Worm (Caenorhabditis elegans) whole organism, young adult: ENCODE data around the gene irld-32.

ENCODE experiments used
- F49E8.2 ChIP-seq: sonication (generic microtip); optimal IDR thresholded peaks from 3 replicates; lab custom pipeline; 2017; ENCODE audit warnings: missing genetic modification characterization, mild to moderate bottlenecking, missing compliant biosample characterization, antibody characterized with exemption, moderate library complexity; ENCODE audit not compliant: insufficient read depth
- ama-1 ChIP-seq, 3 experiments: fragments of 150-350 bp in 1 of 3; sonication (generic microtip) in 2 of 3; optimal IDR thresholded peaks; 2 replicates each; lab custom pipeline; 2014 to 2018; ENCODE audit warnings: missing biosample characterization in 2 of 3, missing genetic modification characterization in 2 of 3, missing genetic modification reagents in 2 of 3
- athp-1 ChIP-seq: sonication (generic microtip); optimal IDR thresholded peaks from 2 replicates; lab custom pipeline; 2017; ENCODE audit warnings: mild to moderate bottlenecking, missing genetic modification characterization, missing compliant biosample characterization
- madf-6 ChIP-seq: fragments of 200-800 bp; sonication (Bioruptor generic); IDR thresholded peaks from 2 replicates; pipeline ENCODE4 v1.3.6; 2022; ENCODE audit warnings: missing genetic modification reagents, missing genetic modification characterization, missing compliant biosample characterization
- nfya-1 ChIP-seq: sonication (generic microtip); optimal IDR thresholded peaks from 2 replicates; lab custom pipeline; 2017; ENCODE audit warnings: antibody characterized with exemption, missing compliant biosample characterization, missing genetic modification characterization, borderline replicate concordance; ENCODE audit not compliant: insufficient read depth
- pha-4 ChIP-seq: fragments of 150-350 bp; sonication (generic microtip); optimal IDR thresholded peaks from 2 replicates; lab custom pipeline; 2014; ENCODE audit warnings: missing biosample characterization, missing genetic modification reagents, missing genetic modification characterization
- repo-1 ChIP-seq: sonication (generic microtip); optimal IDR thresholded peaks from 2 replicates; lab custom pipeline; 2017; ENCODE audit warnings: mild to moderate bottlenecking, missing genetic modification characterization, missing compliant biosample characterization
- zfh-2 ChIP-seq: fragments of 200-800 bp; sonication (Bioruptor generic); conservative IDR thresholded peaks from 2 replicates; pipeline ENCODE4 v1.3.6; 2022; ENCODE audit warnings: missing genetic modification reagents, missing genetic modification characterization, missing compliant biosample characterization

DNA sequence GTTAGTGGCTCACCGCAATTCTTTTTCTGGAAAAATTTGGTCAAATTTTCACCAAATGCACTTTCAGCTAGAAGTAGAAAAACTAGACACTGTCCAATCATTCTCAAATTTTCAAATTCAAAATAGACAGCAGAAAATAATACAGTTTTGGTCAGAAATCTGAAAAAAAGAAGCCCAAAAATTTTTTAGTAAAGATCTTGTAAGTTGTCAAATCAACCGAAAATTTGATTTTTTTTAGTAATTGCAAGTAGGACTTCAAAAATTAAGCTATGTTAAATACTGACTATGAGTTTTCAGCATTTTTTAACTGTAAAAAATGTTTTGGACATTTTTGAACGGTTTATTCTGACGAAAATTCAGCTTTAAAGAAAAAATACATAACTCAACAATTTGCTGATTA lies 30.8 kb upstream of the irld-32 start, which contains the start of gene Y19D10B.8:
- no peak for TF ChIP-seq madf-6
- no peak for TF ChIP-seq F49E8.2
- no peak for TF ChIP-seq zfh-2
- no peak for TF ChIP-seq athp-1 (tag; lab: Kevin White, UChicago)
- no peak for TF ChIP-seq nfya-1 (tag; lab: Kevin White, UChicago)
- TF ChIP-seq pha-4 (tag; lab: Kevin White, UChicago): no peak
- no peak for TF ChIP-seq repo-1 (tag; lab: Kevin White, UChicago)
- no peak for TF ChIP-seq ama-1 (optimal IDR thresholded peaks at IDR 0.05; lab: Kevin White, UChicago)
- no peak for TF ChIP-seq ama-1 (GFP tag; optimal IDR thresholded peaks at IDR 0.05; lab: Kevin White, UChicago)
